Worm (Caenorhabditis elegans) whole organism, mixed stage, embryonic: ENCODE results near the gene sqv-7.

ENCODE experiments used
- M03D4.4 ChIP-seq: sonication (generic microtip); optimal IDR thresholded peaks from 2 replicates; lab custom pipeline; 2017; ENCODE audit warnings: mild to moderate bottlenecking, missing genetic modification characterization, missing compliant biosample characterization
- bed-3 ChIP-seq: fragments of 200-800 bp; sonication (Bioruptor generic); optimal IDR thresholded peaks from 3 replicates; lab custom pipeline; 2018; ENCODE audit warnings: mild to moderate bottlenecking, missing genetic modification characterization, moderate library complexity, missing compliant biosample characterization
- blmp-1 ChIP-seq: fragments of 150-350 bp; optimal IDR thresholded peaks from 2 replicates; lab custom pipeline; 2014; ENCODE audit warnings: missing biosample characterization, missing genetic modification characterization
- ceh-39 ChIP-seq: fragments of 150-350 bp; optimal IDR thresholded peaks from 2 replicates; lab custom pipeline; 2014; ENCODE audit warnings: missing biosample characterization, missing genetic modification characterization
- ceh-83 ChIP-seq: fragments of 200-800 bp; sonication (Bioruptor generic); optimal IDR thresholded peaks from 2 replicates; lab custom pipeline; 2018; ENCODE audit warnings: mild to moderate bottlenecking, missing genetic modification characterization, missing compliant biosample characterization
- ces-1 ChIP-seq: fragments of 150-350 bp; optimal IDR thresholded peaks from 2 replicates; lab custom pipeline; 2014; ENCODE audit warnings: missing biosample characterization, missing genetic modification reagents, missing genetic modification characterization
- cnd-1 ChIP-seq: fragments of 200-800 bp; sonication (Bioruptor generic); optimal IDR thresholded peaks from 2 replicates; lab custom pipeline; 2018; ENCODE audit warnings: mild to moderate bottlenecking, missing genetic modification characterization, missing compliant biosample characterization
- drap-1 ChIP-seq: fragments of 200-800 bp; sonication (Bioruptor generic); optimal IDR thresholded peaks from 3 replicates; lab custom pipeline; 2018; ENCODE audit warnings: mild to moderate bottlenecking, missing genetic modification characterization, missing compliant biosample characterization
- elt-1 ChIP-seq: sonication (generic microtip); optimal IDR thresholded peaks from 2 replicates; lab custom pipeline; 2017; ENCODE audit warnings: missing genetic modification characterization, mild to moderate bottlenecking, missing compliant biosample characterization, antibody characterized with exemption, moderate library complexity, borderline replicate concordance; ENCODE audit not compliant: insufficient read depth
- elt-3 ChIP-seq: fragments of 150-350 bp; optimal IDR thresholded peaks from 2 replicates; lab custom pipeline; 2014; ENCODE audit warnings: missing biosample characterization, missing genetic modification characterization
- flh-1 ChIP-seq: fragments of 200-800 bp; sonication (Bioruptor generic); optimal IDR thresholded peaks from 2 replicates; lab custom pipeline; 2018; ENCODE audit warnings: mild to moderate bottlenecking, missing genetic modification characterization, moderate library complexity, missing compliant biosample characterization
- ham-2 ChIP-seq: fragments of 200-800 bp; sonication (Bioruptor generic); optimal IDR thresholded peaks from 2 replicates; lab custom pipeline; 2018; ENCODE audit warnings: mild to moderate bottlenecking, missing genetic modification characterization, missing compliant biosample characterization
- hlh-1 ChIP-seq: fragments of 150-350 bp; optimal IDR thresholded peaks from 2 replicates; lab custom pipeline; 2014; ENCODE audit warnings: missing biosample characterization, missing genetic modification reagents, missing genetic modification characterization
- lin-13 ChIP-seq: fragments of 150-350 bp; optimal IDR thresholded peaks from 2 replicates; lab custom pipeline; 2014; ENCODE audit warnings: missing biosample characterization, missing genetic modification characterization
- lin-32 ChIP-seq: fragments of 200-800 bp; sonication (Bioruptor generic); optimal IDR thresholded peaks from 2 replicates; lab custom pipeline; 2018; ENCODE audit warnings: mild to moderate bottlenecking, missing genetic modification characterization, missing compliant biosample characterization
- lsy-2 ChIP-seq: fragments of 150-350 bp; optimal IDR thresholded peaks from 2 replicates; lab custom pipeline; 2014; ENCODE audit warnings: missing biosample characterization, missing genetic modification characterization
- mab-5 ChIP-seq: fragments of 150-350 bp; optimal IDR thresholded peaks from 2 replicates; lab custom pipeline; 2014; ENCODE audit warnings: missing biosample characterization, missing genetic modification characterization
- mep-1 ChIP-seq: fragments of 150-350 bp; optimal IDR thresholded peaks from 2 replicates; lab custom pipeline; 2017; ENCODE audit warnings: missing biosample characterization, missing genetic modification reagents, missing genetic modification characterization, inconsistent platforms
- mls-2 ChIP-seq: sonication (generic microtip); optimal IDR thresholded peaks from 2 replicates; lab custom pipeline; 2016; ENCODE audit warnings: mild to moderate bottlenecking, missing genetic modification characterization, moderate library complexity, missing compliant biosample characterization
- nhr-12 ChIP-seq: fragments of 150-350 bp; optimal IDR thresholded peaks from 2 replicates; lab custom pipeline; 2014; ENCODE audit warnings: missing biosample characterization, missing genetic modification characterization
- nhr-2 ChIP-seq: fragments of 150-350 bp; optimal IDR thresholded peaks from 2 replicates; lab custom pipeline; 2014; ENCODE audit warnings: missing biosample characterization, missing genetic modification characterization
- nhr-237 ChIP-seq: fragments of 150-350 bp; optimal IDR thresholded peaks from 2 replicates; lab custom pipeline; 2014; ENCODE audit warnings: missing biosample characterization, missing genetic modification characterization
- nhr-28 ChIP-seq: fragments of 150-350 bp; optimal IDR thresholded peaks from 2 replicates; lab custom pipeline; 2014; ENCODE audit warnings: missing biosample characterization, missing genetic modification characterization
- pha-4 ChIP-seq: fragments of 150-350 bp; optimal IDR thresholded peaks from 2 replicates; lab custom pipeline; 2018; ENCODE audit warnings: missing biosample characterization, missing genetic modification reagents, missing genetic modification characterization
- sem-2 ChIP-seq: fragments of 200-800 bp; sonication (Bioruptor generic); optimal IDR thresholded peaks from 2 replicates; lab custom pipeline; 2018; ENCODE audit warnings: mild to moderate bottlenecking, missing genetic modification characterization, missing compliant biosample characterization
- sptf-1 ChIP-seq: sonication (generic microtip); optimal IDR thresholded peaks from 2 replicates; lab custom pipeline; 2017; ENCODE audit warnings: mild to moderate bottlenecking, missing genetic modification characterization, moderate library complexity, missing compliant biosample characterization
- tbx-8 ChIP-seq: fragments of 200-800 bp; sonication (Bioruptor generic); optimal IDR thresholded peaks from 2 replicates; lab custom pipeline; 2018; ENCODE audit warnings: mild to moderate bottlenecking, missing genetic modification characterization, moderate library complexity, missing compliant biosample characterization
- unc-120 ChIP-seq: sonication (generic microtip); optimal IDR thresholded peaks from 2 replicates; lab custom pipeline; 2017; ENCODE audit warnings: missing genetic modification characterization, missing compliant biosample characterization; ENCODE audit not compliant: poor library complexity, severe bottlenecking
- unc-39 ChIP-seq: fragments of 150-350 bp; optimal IDR thresholded peaks from 2 replicates; lab custom pipeline; 2014; ENCODE audit warnings: missing biosample characterization, missing genetic modification characterization
- unc-62 ChIP-seq: fragments of 150-350 bp; optimal IDR thresholded peaks from 2 replicates; lab custom pipeline; 2014; ENCODE audit warnings: missing biosample characterization, missing genetic modification reagents, missing genetic modification characterization
- zip-8 ChIP-seq: fragments of 150-350 bp; optimal IDR thresholded peaks from 2 replicates; lab custom pipeline; 2014; ENCODE audit warnings: missing biosample characterization, missing genetic modification characterization
- ztf-11 ChIP-seq: fragments of 150-350 bp; optimal IDR thresholded peaks from 2 replicates; lab custom pipeline; 2014; ENCODE audit warnings: missing biosample characterization, missing genetic modification characterization

sqv-7 gene

ce11 chrII:6968191-6968675, 44.3 kb downstream of the sqv-7 start:
- TF ChIP-seq ztf-11 (tag; lab: Kevin White, UChicago) = no peak
- TF ChIP-seq elt-3 (tag; lab: Kevin White, UChicago) = no peak
- peak; percentile 82 for TF ChIP-seq cnd-1
- no peak for TF ChIP-seq bed-3 (GFP tag; lab: Kevin White, UChicago)
- TF ChIP-seq ceh-39 (tag; lab: Kevin White, UChicago) = peak; percentile 69
- no peak for TF ChIP-seq nhr-237 (tag; lab: Kevin White, UChicago)
- TF ChIP-seq mep-1 (tag; lab: Kevin White, UChicago) = peak; percentile 6
- peak; percentile 22 for TF ChIP-seq lsy-2 (tag; lab: Kevin White, UChicago)
- peak; percentile 65 for TF ChIP-seq sptf-1 (tag; lab: Kevin White, UChicago)
- TF ChIP-seq ces-1 (GFP tag; lab: Kevin White, UChicago) = peak; percentile 2
- TF ChIP-seq sem-2 (GFP tag; lab: Kevin White, UChicago) = peak; percentile 55
- peak; percentile 39 for TF ChIP-seq pha-4 (tag; lab: Kevin White, UChicago)
- no peak for TF ChIP-seq mab-5 (tag; lab: Kevin White, UChicago)
- peak; percentile 80 for TF ChIP-seq ceh-83 (GFP tag; lab: Kevin White, UChicago)
- no peak for TF ChIP-seq nhr-12
- peak; percentile 72 for TF ChIP-seq lin-13 (tag; lab: Kevin White, UChicago)
- peak; percentile 46 for TF ChIP-seq hlh-1 (tag; lab: Kevin White, UChicago)
- TF ChIP-seq ham-2 = peak; percentile 66
- TF ChIP-seq tbx-8 (GFP tag; lab: Kevin White, UChicago) = peak; percentile 43
- peak; percentile 5 for TF ChIP-seq unc-62
- TF ChIP-seq lin-32 (GFP tag; lab: Kevin White, UChicago) = peak; percentile 42
- peak; percentile 53 for TF ChIP-seq unc-120 (tag; lab: Kevin White, UChicago)
- no peak for TF ChIP-seq unc-39
- TF ChIP-seq blmp-1 (tag; lab: Kevin White, UChicago) = no peak
- TF ChIP-seq flh-1 = peak; percentile 27
- TF ChIP-seq M03D4.4 (tag; lab: Kevin White, UChicago) = peak; percentile 65
- TF ChIP-seq drap-1 = peak; percentile 63
- TF ChIP-seq mls-2 (tag; lab: Kevin White, UChicago) = peak; percentile 31

- peak; percentile 42 for TF ChIP-seq ces-1 (GFP tag; lab: Kevin White, UChicago)
- peak; percentile 60 for TF ChIP-seq lsy-2 (tag; lab: Kevin White, UChicago)
- TF ChIP-seq elt-3 (tag; lab: Kevin White, UChicago) = no peak
- no peak for TF ChIP-seq mls-2 (tag; lab: Kevin White, UChicago)
- TF ChIP-seq nhr-2 = no peak
- no peak for TF ChIP-seq elt-1 (tag; lab: Kevin White, UChicago)
- TF ChIP-seq zip-8 (tag; lab: Kevin White, UChicago) = no peak
- TF ChIP-seq mep-1 (tag; lab: Kevin White, UChicago) = no peak
- TF ChIP-seq nhr-28 (tag; lab: Kevin White, UChicago) = no peak
- TF ChIP-seq ceh-83 (GFP tag; lab: Kevin White, UChicago) = no peak
- TF ChIP-seq sem-2 (GFP tag; lab: Kevin White, UChicago) = no peak
- no peak for TF ChIP-seq nhr-12
- TF ChIP-seq ceh-39 (tag; lab: Kevin White, UChicago) = peak; percentile 1
- TF ChIP-seq lin-32 (GFP tag; lab: Kevin White, UChicago) = no peak
- TF ChIP-seq unc-62 = no peak
These were observed 44.9 kb downstream of the sqv-7 start, which contains the start of gene eif-2Bgamma for ce11 chrII:6967618-6968017. Gene eif-2Bgamma, minus strand, starts transcription at chrII:6967648.

- no peak for TF ChIP-seq ham-2
- TF ChIP-seq drap-1 = no peak
- TF ChIP-seq flh-1 = no peak
- TF ChIP-seq bed-3 (GFP tag; lab: Kevin White, UChicago) = no peak
- no peak for TF ChIP-seq mab-5 (tag; lab: Kevin White, UChicago)
These were observed 46.9 kb downstream of the sqv-7 start, which contains the start of gene tra-2 for ce11 chrII:6965573-6965972. Gene tra-2, minus strand, starts transcription at chrII:6965673.
